Worm (Caenorhabditis elegans) whole organism, midembryonic: Measurements from ENCODE around the gene ZK1055.6.

Experiments
- T22C8.4 ChIP-seq: fragments of 200-800 bp; sonication (Bioruptor generic); IDR thresholded peaks from 2 replicates; pipeline ENCODE4 v1.3.6; 2022; ENCODE audit warnings: missing genetic modification characterization, missing compliant biosample characterization
- cog-1 ChIP-seq: sonication (generic microtip); optimal IDR thresholded peaks from 2 replicates; lab custom pipeline; 2016; ENCODE audit warnings: missing genetic modification characterization, missing compliant biosample characterization
- flt-1 ChIP-seq: fragments of 200-800 bp; sonication (Bioruptor generic); IDR thresholded peaks from 2 replicates; pipeline ENCODE4 v1.3.6; 2022; ENCODE audit warnings: missing genetic modification characterization, missing compliant biosample characterization
- klf-2 ChIP-seq: fragments of 200-800 bp; sonication (Bioruptor generic); conservative IDR thresholded peaks from 2 replicates; pipeline ENCODE4 v1.3.6; 2022; ENCODE audit warnings: missing genetic modification reagents, missing genetic modification characterization, missing compliant biosample characterization
- med-1 ChIP-seq: sonication (generic microtip); optimal IDR thresholded peaks from 2 replicates; lab custom pipeline; 2017; ENCODE audit warnings: missing genetic modification characterization, mild to moderate bottlenecking, missing compliant biosample characterization, antibody characterized with exemption, missing genetic modification reagents; ENCODE audit not compliant: insufficient read depth
- ref-1 ChIP-seq: fragments of 200-800 bp; sonication (Bioruptor generic); conservative IDR thresholded peaks from 2 replicates; pipeline ENCODE4 v1.3.6; 2022; ENCODE audit warnings: missing genetic modification reagents, missing genetic modification characterization, missing compliant biosample characterization
- tab-1 ChIP-seq: fragments of 200-800 bp; sonication (Bioruptor generic); IDR thresholded peaks from 2 replicates; pipeline ENCODE4 v1.3.6; 2022; ENCODE audit warnings: missing genetic modification characterization, missing compliant biosample characterization
- ztf-23 ChIP-seq: fragments of 200-800 bp; sonication (Bioruptor generic); IDR thresholded peaks from 2 replicates; pipeline ENCODE4 v1.3.6; 2022; ENCODE audit warnings: missing genetic modification reagents, missing genetic modification characterization, missing compliant biosample characterization
- ztf-29 ChIP-seq: fragments of 200-800 bp; sonication (Bioruptor generic); IDR thresholded peaks from 2 replicates; pipeline ENCODE4 v1.3.6; 2022; ENCODE audit warnings: missing genetic modification reagents, missing genetic modification characterization, missing compliant biosample characterization

ZK1055.6 gene

DNA sequence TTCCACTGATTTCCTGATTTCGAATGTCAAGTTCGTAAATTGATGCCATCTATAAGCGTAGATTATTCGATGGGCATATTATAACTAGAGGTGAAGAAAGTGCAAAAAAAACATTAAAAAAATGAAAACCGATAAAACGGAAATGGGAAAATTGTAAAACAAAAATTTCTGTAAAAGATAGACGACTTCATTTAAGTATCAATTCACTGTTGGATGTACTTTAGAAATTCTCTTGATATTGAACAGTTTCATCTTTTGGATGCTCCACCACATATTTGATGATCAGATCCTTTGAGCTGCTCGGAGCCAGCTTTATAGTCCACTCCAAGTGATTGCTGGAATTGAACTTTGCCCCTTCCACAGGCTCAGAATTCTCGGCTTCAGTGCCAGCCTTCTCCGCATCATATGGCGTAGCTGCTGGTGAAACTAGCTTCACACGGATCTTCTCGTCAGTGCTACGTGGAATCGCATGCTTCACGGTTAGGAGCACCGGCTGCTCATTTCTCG is at the start of gene ZK1055.6:
Gene ZK1055.6 (minus strand): TSS at position 51 of the 507 bp plus-strand sequence.
- TF ChIP-seq tab-1 (GFP tag; lab: Robert Waterston, UW) (no peak), klf-2 (GFP tag; lab: Robert Waterston, UW) (no peak), med-1 (no peak), T22C8.4 (GFP tag; lab: Robert Waterston, UW) (no peak), ztf-29 (GFP tag; lab: Robert Waterston, UW) (no peak), ztf-23 (no peak), cog-1 (tag; lab: Kevin White, UChicago) (no peak), ref-1 (GFP tag; lab: Robert Waterston, UW) (no peak), flt-1 (no peak)

DNA sequence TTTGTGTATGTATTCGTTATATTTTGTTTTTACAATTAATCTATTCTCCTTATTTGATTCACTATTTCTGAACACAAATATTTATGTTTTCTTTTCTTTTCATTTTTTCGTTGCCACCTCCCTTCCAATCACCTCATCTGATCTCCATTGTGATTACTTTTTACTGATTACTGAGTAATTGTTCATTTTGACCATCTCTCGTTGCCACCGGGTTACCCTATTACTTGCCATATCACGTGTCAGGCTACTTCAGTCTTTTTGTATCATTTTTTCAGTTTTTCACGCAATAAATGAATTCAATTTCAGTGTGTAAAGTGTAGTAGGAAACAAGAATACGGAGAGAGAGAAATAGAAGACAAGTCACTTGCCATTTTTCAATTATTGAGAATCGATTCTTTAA is 49.6 kb upstream of the ZK1055.6 start, which contains the start of gene T10H9.8:
Gene T10H9.8 (plus strand): TSS at position 301 of the 400 bp plus-strand sequence.
- TF ChIP-seq med-1 = no peak
- no peak for TF ChIP-seq cog-1 (tag; lab: Kevin White, UChicago)
- no peak for TF ChIP-seq flt-1
- no peak for TF ChIP-seq ztf-23
- no peak for TF ChIP-seq klf-2 (GFP tag; lab: Robert Waterston, UW)
- no peak for TF ChIP-seq ref-1 (GFP tag; lab: Robert Waterston, UW)
- no peak for TF ChIP-seq ztf-29 (GFP tag; lab: Robert Waterston, UW)
- TF ChIP-seq tab-1 (GFP tag; lab: Robert Waterston, UW) = no peak

DNA sequence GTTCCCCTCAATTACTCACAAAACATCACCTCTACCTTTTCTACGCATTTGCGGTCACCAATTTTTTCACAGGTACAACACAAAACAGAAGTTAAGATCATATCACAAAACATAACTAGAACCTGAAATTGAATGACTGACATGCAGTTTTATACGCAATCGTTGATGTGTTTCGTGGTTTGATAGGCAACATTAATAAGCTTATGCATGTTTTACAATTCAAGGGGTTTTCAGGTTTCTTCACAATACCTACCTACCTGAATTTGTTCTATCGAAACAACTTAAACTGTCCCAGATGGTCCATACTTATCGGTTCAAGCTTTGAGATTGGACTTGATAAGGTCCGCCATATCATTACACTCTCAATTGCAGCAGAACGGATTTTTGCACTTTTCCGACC is 48.1 kb upstream of the ZK1055.6 start:
- TF ChIP-seq T22C8.4 (GFP tag; lab: Robert Waterston, UW) (no peak), cog-1 (tag; lab: Kevin White, UChicago) (no peak), ztf-29 (GFP tag; lab: Robert Waterston, UW) (no peak), ref-1 (GFP tag; lab: Robert Waterston, UW) (no peak), ztf-23 (no peak), flt-1 (no peak), med-1 (no peak), tab-1 (GFP tag; lab: Robert Waterston, UW) (no peak), klf-2 (GFP tag; lab: Robert Waterston, UW) (no peak)

DNA sequence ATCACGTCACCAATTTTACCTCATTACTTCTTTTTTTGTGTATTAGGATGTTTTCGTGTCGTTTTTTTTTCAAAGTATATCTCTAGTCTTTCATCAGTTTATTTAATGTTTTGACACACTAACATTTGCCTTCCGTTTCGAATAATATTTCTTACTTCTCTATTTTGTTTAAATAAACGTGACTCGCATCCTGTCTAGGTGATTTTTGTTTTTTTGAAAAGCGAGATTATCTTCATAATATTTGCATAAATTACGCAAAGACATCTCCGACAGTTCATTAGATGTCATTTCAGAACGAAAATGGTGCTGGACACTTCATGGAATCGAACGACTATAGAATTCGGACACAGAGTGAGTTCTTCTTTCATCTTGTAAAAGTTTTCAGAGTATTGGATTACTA is 46.9 kb upstream of the ZK1055.6 start, which contains the start of gene T10H9.1:
Gene T10H9.1 (plus strand): TSS at position 301 of the 400 bp plus-strand sequence.
- TF ChIP-seq flt-1 = no peak
- TF ChIP-seq ztf-29 (GFP tag; lab: Robert Waterston, UW) = no peak
- TF ChIP-seq med-1 = no peak
- no peak for TF ChIP-seq ref-1 (GFP tag; lab: Robert Waterston, UW)
- TF ChIP-seq ztf-23 = no peak
- no peak for TF ChIP-seq cog-1 (tag; lab: Kevin White, UChicago)
- no peak for TF ChIP-seq T22C8.4 (GFP tag; lab: Robert Waterston, UW)
- no peak for TF ChIP-seq tab-1 (GFP tag; lab: Robert Waterston, UW)
- no peak for TF ChIP-seq klf-2 (GFP tag; lab: Robert Waterston, UW)

DNA sequence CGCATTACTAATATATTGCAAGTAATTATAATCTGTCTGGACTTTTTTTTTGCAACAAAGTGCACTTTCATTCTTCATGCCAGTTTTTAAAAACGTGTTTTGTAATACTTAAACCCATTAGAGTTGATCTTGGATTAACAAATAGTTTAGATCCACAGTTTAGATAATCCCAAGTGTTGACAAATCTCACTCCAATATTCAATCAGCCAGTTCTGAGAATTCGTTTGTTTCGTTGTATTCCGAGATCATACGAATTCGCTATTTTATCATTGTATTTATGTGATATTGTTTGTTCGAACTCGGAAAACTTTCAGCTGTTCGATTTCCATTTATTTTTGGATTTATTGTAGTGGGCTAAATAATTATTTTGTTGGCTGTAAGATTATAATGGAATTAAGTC is 43.4 kb upstream of the ZK1055.6 start:
- TF ChIP-seq med-1 (no peak), ztf-29 (GFP tag; lab: Robert Waterston, UW) (no peak), ztf-23 (no peak)

DNA sequence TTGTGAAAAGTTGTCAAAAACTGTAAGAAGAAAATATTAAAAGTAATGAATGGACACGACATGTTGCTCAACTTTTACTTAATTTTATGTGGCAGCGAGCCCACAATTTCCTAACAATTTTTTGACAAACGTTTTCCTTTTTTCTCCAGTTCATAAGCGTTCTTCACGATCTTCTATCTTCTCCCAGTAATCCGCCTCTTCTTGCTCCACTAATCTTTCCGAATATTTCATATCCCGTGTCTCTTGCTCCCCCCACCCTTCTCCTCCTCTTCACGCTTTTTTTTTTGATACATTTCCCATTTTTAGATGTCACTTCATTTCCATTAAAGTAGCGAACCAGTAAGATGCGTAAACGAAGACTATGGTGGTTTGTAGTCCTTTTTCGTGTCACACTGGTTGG is 30.5 kb upstream of the ZK1055.6 start, which contains the start of gene scd-2:
Gene scd-2 (plus strand): TSS at position 301 of the 400 bp plus-strand sequence.
- TF ChIP-seq flt-1 = no peak
- TF ChIP-seq cog-1 (tag; lab: Kevin White, UChicago) = no peak
- no peak for TF ChIP-seq ztf-23
- TF ChIP-seq med-1 = no peak
- TF ChIP-seq T22C8.4 (GFP tag; lab: Robert Waterston, UW) = no peak
- TF ChIP-seq klf-2 (GFP tag; lab: Robert Waterston, UW) = no peak
- no peak for TF ChIP-seq ref-1 (GFP tag; lab: Robert Waterston, UW)
- TF ChIP-seq ztf-29 (GFP tag; lab: Robert Waterston, UW) = no peak
- TF ChIP-seq tab-1 (GFP tag; lab: Robert Waterston, UW) = no peak

DNA sequence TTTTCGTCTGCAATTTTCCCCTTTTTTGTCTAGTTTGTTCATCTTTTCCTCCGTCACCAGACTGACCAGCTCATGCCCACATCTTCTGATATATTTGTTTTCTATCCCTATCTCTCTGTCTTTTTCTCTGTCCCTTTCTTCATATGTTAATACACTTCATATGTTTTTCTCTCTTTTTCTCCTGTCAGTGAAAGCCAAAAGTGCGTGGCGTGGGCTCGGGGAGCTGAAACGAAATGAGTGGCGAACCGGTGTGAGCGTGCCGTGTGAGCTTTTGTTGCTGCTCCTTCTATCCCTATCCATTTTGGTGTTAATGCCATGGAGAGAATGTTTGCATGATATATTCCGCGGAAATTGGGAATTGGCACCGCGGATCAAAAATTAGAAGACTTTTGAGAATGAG is 29.5 kb upstream of the ZK1055.6 start:
- TF ChIP-seq ref-1 (GFP tag; lab: Robert Waterston, UW) (no peak), med-1 (no peak), tab-1 (GFP tag; lab: Robert Waterston, UW) (no peak), T22C8.4 (GFP tag; lab: Robert Waterston, UW) (no peak), ztf-29 (GFP tag; lab: Robert Waterston, UW) (no peak), cog-1 (tag; lab: Kevin White, UChicago) (no peak), klf-2 (GFP tag; lab: Robert Waterston, UW) (no peak), ztf-23 (no peak), flt-1 (no peak)

DNA sequence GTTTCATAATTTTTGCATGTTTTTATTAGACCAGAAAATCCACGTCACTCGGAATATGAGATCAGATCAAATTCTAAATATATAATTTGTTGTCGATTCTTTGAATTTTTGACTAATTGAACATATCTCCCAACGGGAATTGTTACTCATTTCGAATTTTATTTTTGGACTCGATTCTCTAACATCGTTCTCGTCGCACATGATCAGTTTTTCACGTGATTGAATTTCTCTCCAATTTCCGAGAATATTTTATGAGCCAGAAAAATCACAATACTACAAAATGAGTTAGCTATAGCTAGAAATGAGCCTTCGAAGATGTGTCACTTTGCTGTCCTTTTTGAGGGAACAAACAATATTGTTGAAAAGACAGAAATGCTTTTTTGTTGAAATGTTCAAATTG is 28.4 kb upstream of the ZK1055.6 start:
- no peak for TF ChIP-seq ztf-23
- TF ChIP-seq flt-1 = no peak
- TF ChIP-seq ref-1 (GFP tag; lab: Robert Waterston, UW) = no peak
- no peak for TF ChIP-seq T22C8.4 (GFP tag; lab: Robert Waterston, UW)
- TF ChIP-seq tab-1 (GFP tag; lab: Robert Waterston, UW) = no peak
- no peak for TF ChIP-seq med-1
- no peak for TF ChIP-seq cog-1 (tag; lab: Kevin White, UChicago)
- no peak for TF ChIP-seq klf-2 (GFP tag; lab: Robert Waterston, UW)
- no peak for TF ChIP-seq ztf-29 (GFP tag; lab: Robert Waterston, UW)

DNA sequence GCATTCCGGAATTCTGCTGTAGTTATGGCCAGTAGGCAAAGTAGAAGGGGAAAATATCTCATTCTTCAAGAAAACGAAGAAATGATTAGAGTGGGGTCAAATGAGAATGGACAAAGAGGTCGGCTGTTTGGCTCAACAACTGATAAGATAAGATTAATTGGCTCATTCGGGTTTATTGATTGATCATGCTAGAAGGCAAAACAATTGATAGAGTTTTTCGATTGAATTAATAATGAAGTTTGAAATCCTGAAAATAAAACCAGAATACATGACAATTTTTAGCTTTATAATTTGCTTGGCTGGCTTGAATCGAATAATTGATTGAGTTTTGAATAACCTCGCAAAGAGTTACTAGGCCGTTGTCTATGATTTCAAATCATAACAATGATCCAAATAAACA is 23.8 kb upstream of the ZK1055.6 start, which contains the start of gene ppt-1:
Gene ppt-1 (minus strand): TSS at position 101 of the 400 bp plus-strand sequence.
- TF ChIP-seq T22C8.4 (GFP tag; lab: Robert Waterston, UW) = no peak
- no peak for TF ChIP-seq cog-1 (tag; lab: Kevin White, UChicago)
- no peak for TF ChIP-seq klf-2 (GFP tag; lab: Robert Waterston, UW)
- TF ChIP-seq ztf-29 (GFP tag; lab: Robert Waterston, UW) = no peak
- TF ChIP-seq ref-1 (GFP tag; lab: Robert Waterston, UW) = no peak
- TF ChIP-seq flt-1 = no peak
- no peak for TF ChIP-seq med-1
- no peak for TF ChIP-seq tab-1 (GFP tag; lab: Robert Waterston, UW)
- TF ChIP-seq ztf-23 = no peak

DNA sequence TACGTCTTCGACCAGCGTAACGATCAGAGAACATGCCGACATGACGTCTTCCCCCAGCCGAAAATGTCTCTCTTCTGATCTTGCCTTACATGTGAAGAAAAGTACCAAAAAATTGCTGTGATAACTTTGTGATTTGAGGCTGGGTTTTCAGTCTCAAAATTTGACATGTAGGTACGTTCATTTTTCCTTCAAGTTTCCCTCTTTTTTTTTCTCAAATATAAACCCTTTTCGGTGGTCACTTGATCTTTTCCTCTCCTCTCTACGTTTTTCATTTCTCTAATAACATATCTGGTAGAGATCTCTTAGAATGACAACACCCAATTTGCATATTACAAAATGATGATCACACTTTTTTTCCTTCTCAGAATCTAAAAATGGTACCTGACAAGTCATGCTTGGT is 19.5 kb upstream of the ZK1055.6 start, which contains the start of gene nhr-37:
Gene nhr-37 (plus strand): TSS at position 301 of the 400 bp plus-strand sequence.
- TF ChIP-seq klf-2 (GFP tag; lab: Robert Waterston, UW) (no peak), tab-1 (GFP tag; lab: Robert Waterston, UW) (no peak), cog-1 (tag; lab: Kevin White, UChicago) (no peak), ref-1 (GFP tag; lab: Robert Waterston, UW) (no peak)
